Fruit fly (Drosophila melanogaster) whole organism, embryonic: Measurements from ENCODE around the gene sals.

ENCODE experiments used
- Abd-B ChIP-seq: fragments of 200-800 bp; sonication (Bioruptor generic); optimal IDR thresholded peaks from 2 replicates; lab custom pipeline; 2018; ENCODE audit warnings: missing biosample characterization, mild to moderate bottlenecking, missing genetic modification characterization, moderate library complexity
- Ada2b ChIP-seq: fragments of 200-800 bp; sonication (Bioruptor generic); IDR thresholded peaks from 2 replicates; pipeline ENCODE4 v1.3.6; 2022; ENCODE audit warnings: missing biosample characterization, missing genetic modification characterization
- Adf1 ChIP-seq: fragments of 200-800 bp; sonication (Bioruptor generic); IDR thresholded peaks from 2 replicates; pipeline ENCODE4 v1.3.6; 2022; ENCODE audit warnings: missing biosample characterization, missing genetic modification characterization
- B-H2 ChIP-seq: fragments of 200-800 bp; sonication (Bioruptor generic); optimal IDR thresholded peaks from 2 replicates; lab custom pipeline; 2018; ENCODE audit warnings: missing biosample characterization, mild to moderate bottlenecking, missing genetic modification characterization
- CG10267 ChIP-seq: fragments of 200-800 bp; sonication (Bioruptor generic); optimal IDR thresholded peaks from 2 replicates; lab custom pipeline; 2018; ENCODE audit warnings: missing biosample characterization, mild to moderate bottlenecking, missing genetic modification characterization, moderate library complexity
- CG11456 ChIP-seq: fragments of 200-800 bp; sonication (Bioruptor generic); IDR thresholded peaks from 3 replicates; pipeline ENCODE4 v1.3.6; 2022; ENCODE audit warnings: missing biosample characterization, missing genetic modification characterization
- CG12391 ChIP-seq: fragments of 200-800 bp; sonication (Bioruptor generic); optimal IDR thresholded peaks from 3 replicates; lab custom pipeline; 2018; ENCODE audit warnings: missing biosample characterization, mild to moderate bottlenecking, missing genetic modification characterization, moderate library complexity
- CG12744 ChIP-seq: fragments of 200-800 bp; sonication (Bioruptor generic); optimal IDR thresholded peaks from 2 replicates; lab custom pipeline; 2016; ENCODE audit warnings: missing biosample characterization, missing genetic modification characterization
- CG14014 ChIP-seq: fragments of 200-800 bp; sonication (Bioruptor generic); IDR thresholded peaks from 2 replicates; pipeline ENCODE4 v1.3.6; 2022; ENCODE audit warnings: missing biosample characterization, missing genetic modification characterization
- CG15514 ChIP-seq: fragments of 200-800 bp; sonication (Bioruptor generic); optimal IDR thresholded peaks from 3 replicates; lab custom pipeline; 2017; ENCODE audit warnings: missing biosample characterization, missing genetic modification characterization, mild to moderate bottlenecking, moderate library complexity, missing genetic modification reagents
- CG15696 ChIP-seq: fragments of 200-800 bp; sonication (Bioruptor generic); optimal IDR thresholded peaks from 2 replicates; lab custom pipeline; 2019; ENCODE audit warnings: missing biosample characterization, mild to moderate bottlenecking, missing genetic modification characterization, moderate library complexity
- CG1647 ChIP-seq: fragments of 200-800 bp; sonication (Bioruptor generic); optimal IDR thresholded peaks from 3 replicates; lab custom pipeline; 2016; ENCODE audit warnings: missing biosample characterization, missing genetic modification characterization
- CG18619 ChIP-seq: fragments of 200-800 bp; sonication (Bioruptor generic); optimal IDR thresholded peaks from 3 replicates; lab custom pipeline; 2017; ENCODE audit warnings: missing biosample characterization, mild to moderate bottlenecking, missing genetic modification characterization
- CG2678 ChIP-seq: fragments of 200-800 bp; sonication (Bioruptor generic); optimal IDR thresholded peaks from 3 replicates; lab custom pipeline; 2019; ENCODE audit warnings: missing biosample characterization, mild to moderate bottlenecking, missing genetic modification characterization, moderate library complexity
- CG2712 ChIP-seq: fragments of 200-800 bp; optimal IDR thresholded peaks from 3 replicates; lab custom pipeline; 2019; ENCODE audit warnings: missing biosample characterization, mild to moderate bottlenecking, missing genetic modification characterization, moderate library complexity
- CG30020 ChIP-seq: fragments of 200-800 bp; optimal IDR thresholded peaks from 2 replicates; lab custom pipeline; 2019; ENCODE audit warnings: missing biosample characterization, mild to moderate bottlenecking, missing genetic modification characterization, moderate library complexity
- CG30431 ChIP-seq: fragments of 200-800 bp; sonication (Bioruptor generic); optimal IDR thresholded peaks from 2 replicates; lab custom pipeline; 2017; ENCODE audit warnings: missing biosample characterization, missing genetic modification characterization
- CG31388 ChIP-seq: fragments of 200-800 bp; sonication (Bioruptor generic); optimal IDR thresholded peaks from 2 replicates; lab custom pipeline; 2016; ENCODE audit warnings: missing biosample characterization, missing genetic modification characterization
- CG34224 ChIP-seq: fragments of 200-800 bp; sonication (Bioruptor generic); IDR thresholded peaks from 3 replicates; pipeline ENCODE4 v1.3.6; 2022; ENCODE audit warnings: missing biosample characterization, missing genetic modification characterization; ENCODE audit not compliant: partially characterized antibody
- CG3847 ChIP-seq: fragments of 200-800 bp; sonication (Bioruptor generic); IDR thresholded peaks from 2 replicates; pipeline ENCODE4 v1.3.6; 2022; ENCODE audit warnings: missing biosample characterization, missing genetic modification characterization
- CG7372 ChIP-seq: fragments of 200-800 bp; sonication (Bioruptor generic); IDR thresholded peaks from 2 replicates; pipeline ENCODE4 v1.3.6; 2022; ENCODE audit warnings: missing biosample characterization, missing genetic modification characterization
- CG7556 ChIP-seq: fragments of 200-800 bp; sonication (Bioruptor generic); optimal IDR thresholded peaks from 2 replicates; lab custom pipeline; 2017; ENCODE audit warnings: missing biosample characterization, mild to moderate bottlenecking, missing genetic modification characterization
- CG7839 ChIP-seq: fragments of 200-800 bp; sonication (Bioruptor generic); optimal IDR thresholded peaks from 3 replicates; lab custom pipeline; 2018; ENCODE audit warnings: missing biosample characterization, mild to moderate bottlenecking, missing genetic modification characterization, moderate library complexity
- CG8089 ChIP-seq: fragments of 200-800 bp; sonication (Bioruptor generic); optimal IDR thresholded peaks from 3 replicates; lab custom pipeline; 2016; ENCODE audit warnings: missing biosample characterization, missing genetic modification characterization
- CG9609 ChIP-seq: fragments of 200-800 bp; sonication (Bioruptor generic); optimal IDR thresholded peaks from 3 replicates; lab custom pipeline; 2016; ENCODE audit warnings: missing biosample characterization, missing genetic modification characterization
- CG9797 ChIP-seq: fragments of 200-800 bp; sonication (Bioruptor generic); optimal IDR thresholded peaks from 3 replicates; lab custom pipeline; 2018; ENCODE audit warnings: missing biosample characterization, mild to moderate bottlenecking, missing genetic modification characterization
- Dll ChIP-seq: fragments of 200-800 bp; sonication (Bioruptor generic); IDR thresholded peaks from 4 replicates; pipeline ENCODE4 v1.3.6; 2022; ENCODE audit warnings: missing biosample characterization, missing genetic modification characterization; ENCODE audit not compliant: partially characterized antibody
- Doc2 ChIP-seq: fragments of 200-800 bp; sonication (Bioruptor generic); IDR thresholded peaks from 2 replicates; pipeline ENCODE4 v1.3.6; 2022; ENCODE audit warnings: missing biosample characterization, missing genetic modification characterization
- Dref ChIP-seq: fragments of 200-800 bp; sonication (Bioruptor generic); IDR thresholded peaks from 2 replicates; pipeline ENCODE4 v1.3.6; 2022; ENCODE audit warnings: missing biosample characterization, missing genetic modification characterization
- ERR ChIP-seq: fragments of 200-800 bp; sonication (Bioruptor generic); optimal IDR thresholded peaks from 2 replicates; lab custom pipeline; 2016; ENCODE audit warnings: missing biosample characterization, missing genetic modification characterization
- Elba2 ChIP-seq: fragments of 200-800 bp; sonication (Bioruptor generic); optimal IDR thresholded peaks from 3 replicates; lab custom pipeline; 2016; ENCODE audit warnings: missing biosample characterization, missing genetic modification characterization
- Fer1 ChIP-seq: fragments of 200-800 bp; sonication (Bioruptor generic); optimal IDR thresholded peaks from 2 replicates; lab custom pipeline; 2017; ENCODE audit warnings: missing biosample characterization, mild to moderate bottlenecking, missing genetic modification characterization
- Med ChIP-seq: fragments of 200-800 bp; sonication (Bioruptor generic); peaks from one replicate; lab custom pipeline; 2016; ENCODE audit warnings: missing biosample characterization, missing genetic modification characterization, mild to moderate bottlenecking, inconsistent platforms, moderate library complexity
- Mrtf ChIP-seq: fragments of 200-800 bp; sonication (Bioruptor generic); IDR thresholded peaks from 3 replicates; pipeline ENCODE4 v1.3.6; 2022; ENCODE audit warnings: missing biosample characterization, missing genetic modification characterization
- NK7.1 ChIP-seq: fragments of 200-800 bp; sonication (Bioruptor generic); optimal IDR thresholded peaks from 3 replicates; lab custom pipeline; 2016; ENCODE audit warnings: missing biosample characterization, missing genetic modification characterization
- Neu2 ChIP-seq: fragments of 200-800 bp; sonication (Bioruptor generic); optimal IDR thresholded peaks from 3 replicates; lab custom pipeline; 2016; ENCODE audit warnings: missing biosample characterization, missing genetic modification characterization, borderline replicate concordance
- NfI ChIP-seq: fragments of 200-800 bp; sonication (Bioruptor generic); optimal IDR thresholded peaks from 3 replicates; lab custom pipeline; 2018; ENCODE audit warnings: missing biosample characterization, mild to moderate bottlenecking, missing genetic modification characterization, moderate library complexity
- Sox100B ChIP-seq: fragments of 200-800 bp; sonication (Bioruptor generic); optimal IDR thresholded peaks from 3 replicates; lab custom pipeline; 2018; ENCODE audit warnings: missing biosample characterization, mild to moderate bottlenecking, missing genetic modification characterization
- Vsx1 ChIP-seq: fragments of 200-800 bp; sonication (Bioruptor generic); optimal IDR thresholded peaks from 2 replicates; lab custom pipeline; 2017; ENCODE audit warnings: missing biosample characterization, mild to moderate bottlenecking, missing genetic modification characterization, missing genetic modification reagents
- Xrp1 ChIP-seq: fragments of 200-800 bp; sonication (Bioruptor generic); IDR thresholded peaks from 2 replicates; pipeline ENCODE4 v1.3.6; 2022; ENCODE audit warnings: missing biosample characterization, missing genetic modification characterization
- ab ChIP-seq: fragments of 200-800 bp; sonication (Bioruptor generic); optimal IDR thresholded peaks from 2 replicates; lab custom pipeline; 2016; ENCODE audit warnings: missing biosample characterization, missing genetic modification characterization
- cas ChIP-seq: fragments of 200-800 bp; sonication (Bioruptor generic); IDR thresholded peaks from 2 replicates; pipeline ENCODE4 v1.3.6; 2022; ENCODE audit warnings: missing biosample characterization, missing genetic modification characterization
- caup ChIP-seq: fragments of 200-800 bp; sonication (Bioruptor generic); optimal IDR thresholded peaks from 3 replicates; lab custom pipeline; 2017; ENCODE audit warnings: missing biosample characterization, mild to moderate bottlenecking, missing genetic modification characterization, moderate library complexity; ENCODE audit not compliant: severe bottlenecking
- chn ChIP-seq: fragments of 200-800 bp; sonication (Bioruptor generic); optimal IDR thresholded peaks from 2 replicates; lab custom pipeline; 2016; ENCODE audit warnings: missing biosample characterization, missing genetic modification characterization
- cwo ChIP-seq: fragments of 200-800 bp; sonication (Bioruptor generic); optimal IDR thresholded peaks from 3 replicates; lab custom pipeline; 2017; ENCODE audit warnings: missing biosample characterization, missing genetic modification characterization, mild to moderate bottlenecking, moderate library complexity, missing genetic modification reagents
- dpn ChIP-seq, 2 experiments: fragments of 200-800 bp; sonication (Bioruptor generic); optimal IDR thresholded peaks; 3 replicates each; lab custom pipeline; 2016; ENCODE audit warnings: missing biosample characterization in 2 of 2, missing genetic modification characterization in 2 of 2
- gcm2 ChIP-seq: fragments of 200-800 bp; sonication (Bioruptor generic); optimal IDR thresholded peaks from 2 replicates; lab custom pipeline; 2016; ENCODE audit warnings: missing biosample characterization, missing genetic modification characterization
- nau ChIP-seq: fragments of 200-800 bp; sonication (Bioruptor generic); optimal IDR thresholded peaks from 3 replicates; lab custom pipeline; 2017; ENCODE audit warnings: missing biosample characterization, mild to moderate bottlenecking, missing genetic modification characterization, missing genetic modification reagents
- org-1 ChIP-seq: fragments of 200-800 bp; sonication (Bioruptor generic); optimal IDR thresholded peaks from 2 replicates; lab custom pipeline; 2017; ENCODE audit warnings: missing biosample characterization, missing genetic modification characterization
- unpg ChIP-seq: fragments of 200-800 bp; sonication (Bioruptor generic); optimal IDR thresholded peaks from 3 replicates; lab custom pipeline; 2018; ENCODE audit warnings: missing biosample characterization, mild to moderate bottlenecking, missing genetic modification characterization, moderate library complexity
- vvl ChIP-seq: fragments of 200-800 bp; sonication (Bioruptor generic); IDR thresholded peaks from 2 replicates; pipeline ENCODE4 v1.3.6; 2022; ENCODE audit warnings: missing biosample characterization, missing genetic modification characterization
- wdn ChIP-seq: fragments of 200-800 bp; sonication (Bioruptor generic); IDR thresholded peaks from 2 replicates; pipeline ENCODE4 v1.3.6; 2022; ENCODE audit warnings: missing biosample characterization, missing genetic modification characterization

The sals gene

DNA sequence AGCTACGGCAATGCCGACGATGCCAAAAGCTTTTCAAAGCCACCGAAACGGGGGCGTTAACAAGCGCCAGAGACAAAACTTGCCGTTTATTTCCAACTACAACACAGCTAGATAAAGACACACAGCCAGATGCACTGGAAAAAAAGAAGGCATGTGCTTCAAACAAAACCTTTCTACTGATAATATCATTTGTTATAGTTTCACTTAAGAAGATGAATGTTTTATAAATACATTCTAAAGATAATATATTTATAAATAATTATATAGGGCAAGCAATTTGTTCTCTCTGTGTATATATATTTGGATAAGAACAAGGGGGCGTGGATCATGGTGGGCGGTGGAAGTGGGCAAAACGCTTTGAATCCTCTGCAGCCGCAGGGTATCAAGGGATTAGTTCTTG, 38.7 kb upstream of the sals start (continued):
- TF ChIP-seq CG8089 (no peak), CG15696 (tag; lab: Kevin White, UChicago) (no peak), CG2712 (tag; lab: Kevin White, UChicago) (peak; percentile 20), Abd-B (GFP tag; lab: Kevin White, UChicago) (no peak), Mrtf (no peak), CG18619 (no peak), chn (GFP tag; lab: Kevin White, UChicago) (no peak), Dll (GFP tag; lab: Robert Waterston, UW) (no peak), CG7556 (GFP tag; lab: Kevin White, UChicago) (peak; percentile 44), dpn (GFP tag; optimal IDR thresholded peaks at IDR 0.05; lab: Kevin White, UChicago) (peak in 1 of 2 experiments; percentile 10), Sox100B (GFP tag; lab: Kevin White, UChicago) (no peak), nau (no peak), CG14014 (no peak), Dref (no peak), CG11456 (GFP tag; lab: Robert Waterston, UW) (no peak), CG3847 (no peak), CG12391 (tag; lab: Kevin White, UChicago) (peak; percentile 32), Xrp1 (GFP tag; lab: Robert Waterston, UW) (no peak), ab (GFP tag; lab: Kevin White, UChicago) (no peak), CG7839 (tag; lab: Kevin White, UChicago) (peak; percentile 52), Neu2 (GFP tag; lab: Kevin White, UChicago) (no peak), CG9609 (GFP tag; lab: Kevin White, UChicago) (no peak), CG9797 (GFP tag; lab: Kevin White, UChicago) (no peak), CG31388 (GFP tag; lab: Kevin White, UChicago) (no peak), Med (GFP tag; lab: Kevin White, UChicago) (peak; percentile 9), wdn (no peak), vvl (GFP tag; lab: Robert Waterston, UW) (no peak), Fer1 (GFP tag; lab: Kevin White, UChicago) (peak; percentile 50), CG12744 (GFP tag; lab: Kevin White, UChicago) (no peak), NK7.1 (GFP tag; lab: Kevin White, UChicago) (no peak), cas (GFP tag; lab: Robert Waterston, UW) (no peak), CG30431 (GFP tag; lab: Kevin White, UChicago) (no peak), NfI (peak; percentile 14), CG2678 (peak; percentile 64), CG7372 (no peak), CG15514 (peak; percentile 2), caup (GFP tag; lab: Kevin White, UChicago) (no peak), org-1 (no peak), Vsx1 (GFP tag; lab: Kevin White, UChicago) (no peak), cwo (GFP tag; lab: Kevin White, UChicago) (peak; percentile 39), CG10267 (tag; lab: Kevin White, UChicago) (no peak), Adf1 (GFP tag; lab: Robert Waterston, UW) (no peak), CG1647 (GFP tag; lab: Kevin White, UChicago) (no peak), ERR (GFP tag; lab: Kevin White, UChicago) (no peak), CG34224 (GFP tag; lab: Robert Waterston, UW) (no peak), Elba2 (GFP tag; lab: Kevin White, UChicago) (no peak), gcm2 (GFP tag; lab: Kevin White, UChicago) (no peak), Doc2 (GFP tag; lab: Robert Waterston, UW) (no peak), unpg (GFP tag; lab: Kevin White, UChicago) (no peak), Ada2b (no peak), CG30020 (no peak), B-H2 (GFP tag; lab: Kevin White, UChicago) (no peak)
